Fruit fly (Drosophila melanogaster) whole organism, embryonic: ENCODE data around the gene Prp18.

ENCODE experiments used
- Atf3 ChIP-seq: fragments of 200-800 bp; sonication (Bioruptor generic); optimal IDR thresholded peaks from 3 replicates; lab custom pipeline; 2016; ENCODE audit warnings: missing biosample characterization, missing genetic modification characterization
- C15 ChIP-seq: fragments of 200-800 bp; sonication (Bioruptor generic); IDR thresholded peaks from 3 replicates; pipeline ENCODE4 v1.3.6; 2022; ENCODE audit warnings: missing biosample characterization, missing genetic modification characterization
- CG15601 ChIP-seq: fragments of 200-800 bp; sonication (Bioruptor generic); optimal IDR thresholded peaks from 3 replicates; lab custom pipeline; 2019; ENCODE audit warnings: missing biosample characterization, mild to moderate bottlenecking, missing genetic modification characterization, moderate library complexity
- CG17186 ChIP-seq: fragments of 200-800 bp; sonication (Bioruptor generic); optimal IDR thresholded peaks from 3 replicates; lab custom pipeline; 2017; ENCODE audit warnings: missing biosample characterization, missing genetic modification reagents, missing genetic modification characterization
- CG2116 ChIP-seq: fragments of 200-800 bp; sonication (Bioruptor generic); optimal IDR thresholded peaks from 3 replicates; lab custom pipeline; 2018; ENCODE audit warnings: missing biosample characterization, mild to moderate bottlenecking, missing genetic modification characterization
- CG2199 ChIP-seq: fragments of 200-800 bp; sonication (Bioruptor generic); IDR thresholded peaks from 3 replicates; pipeline ENCODE4 v1.3.6; 2022; ENCODE audit warnings: missing biosample characterization, missing genetic modification characterization
- CG2889 ChIP-seq: fragments of 200-800 bp; sonication (Bioruptor generic); IDR thresholded peaks from 3 replicates; pipeline ENCODE4 v1.3.6; 2022; ENCODE audit warnings: missing biosample characterization, missing genetic modification characterization
- CG4282 ChIP-seq: fragments of 200-800 bp; sonication (Bioruptor generic); optimal IDR thresholded peaks from 2 replicates; lab custom pipeline; 2016; ENCODE audit warnings: missing biosample characterization, missing genetic modification characterization
- CG4360 ChIP-seq: fragments of 200-800 bp; sonication (Bioruptor generic); IDR thresholded peaks from 2 replicates; pipeline ENCODE4 v1.3.6; 2022; ENCODE audit warnings: missing biosample characterization, missing genetic modification characterization
- CG4730 ChIP-seq: fragments of 200-800 bp; sonication (Bioruptor generic); IDR thresholded peaks from 2 replicates; pipeline ENCODE4 v1.3.6; 2022; ENCODE audit warnings: missing biosample characterization, missing genetic modification characterization
- CG6683 ChIP-seq: fragments of 200-800 bp; sonication (Bioruptor generic); optimal IDR thresholded peaks from 2 replicates; lab custom pipeline; 2017; ENCODE audit warnings: missing biosample characterization, mild to moderate bottlenecking, missing genetic modification characterization, missing genetic modification reagents
- CG7786 ChIP-seq: fragments of 200-800 bp; sonication (Bioruptor generic); optimal IDR thresholded peaks from 2 replicates; lab custom pipeline; 2016; ENCODE audit warnings: missing biosample characterization, missing genetic modification characterization
- CG7928 ChIP-seq: fragments of 200-800 bp; sonication (Bioruptor generic); optimal IDR thresholded peaks from 2 replicates; lab custom pipeline; 2017; ENCODE audit warnings: missing biosample characterization, mild to moderate bottlenecking, missing genetic modification characterization
- Chrac-16 ChIP-seq: fragments of 200-800 bp; sonication (Bioruptor generic); optimal IDR thresholded peaks from 3 replicates; lab custom pipeline; 2016; ENCODE audit warnings: missing biosample characterization, missing genetic modification characterization
- Dll ChIP-seq: fragments of 200-800 bp; sonication (Bioruptor generic); IDR thresholded peaks from 4 replicates; pipeline ENCODE4 v1.3.6; 2022; ENCODE audit warnings: missing biosample characterization, missing genetic modification characterization; ENCODE audit not compliant: partially characterized antibody
- H2.0 ChIP-seq: fragments of 200-800 bp; sonication (Bioruptor generic); IDR thresholded peaks from 2 replicates; pipeline ENCODE4 v1.3.6; 2022; ENCODE audit warnings: missing biosample characterization, missing genetic modification characterization
- HLH54F ChIP-seq: fragments of 200-800 bp; sonication (Bioruptor generic); optimal IDR thresholded peaks from 3 replicates; lab custom pipeline; 2016; ENCODE audit warnings: missing biosample characterization, missing genetic modification characterization
- Jarid2 ChIP-seq: fragments of 200-800 bp; sonication (Bioruptor generic); optimal IDR thresholded peaks from 3 replicates; lab custom pipeline; 2017; ENCODE audit warnings: mild to moderate bottlenecking, missing biosample characterization, missing genetic modification reagents, missing genetic modification characterization
- Kr ChIP-seq: fragments of 200-800 bp; sonication (Bioruptor generic); optimal IDR thresholded peaks from 2 replicates; lab custom pipeline; 2017; ENCODE audit warnings: missing biosample characterization, mild to moderate bottlenecking, missing genetic modification characterization
- Med ChIP-seq: fragments of 200-800 bp; sonication (Bioruptor generic); peaks from one replicate; lab custom pipeline; 2016; ENCODE audit warnings: missing biosample characterization, missing genetic modification characterization, mild to moderate bottlenecking, inconsistent platforms, moderate library complexity
- NFAT ChIP-seq: fragments of 200-800 bp; sonication (Bioruptor generic); IDR thresholded peaks from 2 replicates; pipeline ENCODE4 v1.3.6; 2022; ENCODE audit warnings: missing biosample characterization, missing genetic modification characterization
- Pdp1 ChIP-seq, 2 experiments: fragments of 200-800 bp; sonication (Bioruptor generic); optimal IDR thresholded peaks; 3 replicates each; lab custom pipeline; 2016; ENCODE audit warnings: missing biosample characterization in 2 of 2, missing genetic modification characterization in 2 of 2, mild to moderate bottlenecking in 1 of 2, moderate library complexity in 1 of 2
- Side ChIP-seq: fragments of 200-800 bp; sonication (Bioruptor generic); optimal IDR thresholded peaks from 2 replicates; lab custom pipeline; 2016; ENCODE audit warnings: missing biosample characterization, missing genetic modification characterization
- abd-A ChIP-seq: fragments of 200-800 bp; sonication (Bioruptor generic); optimal IDR thresholded peaks from 3 replicates; lab custom pipeline; 2019; ENCODE audit warnings: missing biosample characterization, mild to moderate bottlenecking, missing genetic modification characterization, moderate library complexity
- btn ChIP-seq: fragments of 200-800 bp; sonication (Bioruptor generic); optimal IDR thresholded peaks from 2 replicates; lab custom pipeline; 2016; ENCODE audit warnings: missing biosample characterization, missing genetic modification characterization
- cas ChIP-seq: fragments of 200-800 bp; sonication (Bioruptor generic); IDR thresholded peaks from 2 replicates; pipeline ENCODE4 v1.3.6; 2022; ENCODE audit warnings: missing biosample characterization, missing genetic modification characterization
- cg ChIP-seq: fragments of 200-800 bp; sonication (Bioruptor generic); optimal IDR thresholded peaks from 3 replicates; lab custom pipeline; 2019; ENCODE audit warnings: missing biosample characterization, mild to moderate bottlenecking, missing genetic modification characterization, moderate library complexity
- chm ChIP-seq: fragments of 200-800 bp; sonication (Bioruptor generic); IDR thresholded peaks from 2 replicates; pipeline ENCODE4 v1.3.6; 2022; ENCODE audit warnings: missing biosample characterization, missing genetic modification characterization
- crol ChIP-seq: fragments of 200-800 bp; sonication (Bioruptor generic); IDR thresholded peaks from 2 replicates; pipeline ENCODE4 v1.3.6; 2022; ENCODE audit warnings: missing biosample characterization, missing genetic modification characterization
- crp ChIP-seq, 2 experiments: fragments of 200-800 bp; sonication (Bioruptor generic); optimal IDR thresholded peaks; 2 replicates in 1 of 2; 3 replicates in 1 of 2; lab custom pipeline; 2017; ENCODE audit warnings: missing biosample characterization in 2 of 2, missing genetic modification characterization in 2 of 2, mild to moderate bottlenecking in 1 of 2, moderate library complexity in 1 of 2
- cwo ChIP-seq: fragments of 200-800 bp; sonication (Bioruptor generic); optimal IDR thresholded peaks from 3 replicates; lab custom pipeline; 2017; ENCODE audit warnings: missing biosample characterization, missing genetic modification characterization, mild to moderate bottlenecking, moderate library complexity, missing genetic modification reagents
- disco-r ChIP-seq: fragments of 200-800 bp; sonication (Bioruptor generic); optimal IDR thresholded peaks from 2 replicates; lab custom pipeline; 2016; ENCODE audit warnings: missing biosample characterization, missing genetic modification characterization
- dmrt11E ChIP-seq: fragments of 200-800 bp; sonication (Bioruptor generic); optimal IDR thresholded peaks from 3 replicates; lab custom pipeline; 2018; ENCODE audit warnings: missing biosample characterization, mild to moderate bottlenecking, missing genetic modification characterization, moderate library complexity
- ems ChIP-seq: fragments of 200-800 bp; sonication (Bioruptor generic); optimal IDR thresholded peaks from 3 replicates; lab custom pipeline; 2016; ENCODE audit warnings: missing biosample characterization, missing genetic modification characterization
- exex ChIP-seq: fragments of 200-800 bp; sonication (Bioruptor generic); optimal IDR thresholded peaks from 4 replicates; lab custom pipeline; 2018; ENCODE audit warnings: missing biosample characterization, mild to moderate bottlenecking, missing genetic modification characterization, moderate library complexity
- fd3F ChIP-seq: fragments of 200-800 bp; sonication (Bioruptor generic); optimal IDR thresholded peaks from 2 replicates; lab custom pipeline; 2018; ENCODE audit warnings: missing biosample characterization, mild to moderate bottlenecking, missing genetic modification characterization, moderate library complexity
- lilli ChIP-seq: fragments of 200-800 bp; sonication (Bioruptor generic); optimal IDR thresholded peaks from 3 replicates; lab custom pipeline; 2016; ENCODE audit warnings: missing biosample characterization, missing genetic modification characterization
- lola ChIP-seq, 3 experiments: fragments of >200 bp in 2 of 3; fragments of 200-800 bp in 1 of 3; sonication (Bioruptor generic) in 1 of 3; optimal IDR thresholded peaks; 2 replicates each; lab custom pipeline; 2017 to 2019; ENCODE audit warnings: missing biosample characterization in 3 of 3, missing genetic modification characterization in 3 of 3, mild to moderate bottlenecking in 1 of 3, moderate library complexity in 1 of 3
- mirr ChIP-seq: fragments of 200-800 bp; sonication (Bioruptor generic); optimal IDR thresholded peaks from 3 replicates; lab custom pipeline; 2018; ENCODE audit warnings: missing biosample characterization, mild to moderate bottlenecking, missing genetic modification characterization
- oc ChIP-seq: fragments of 200-800 bp; sonication (Bioruptor generic); optimal IDR thresholded peaks from 2 replicates; lab custom pipeline; 2018; ENCODE audit warnings: missing biosample characterization, mild to moderate bottlenecking, missing genetic modification characterization, moderate library complexity
- onecut ChIP-seq: fragments of 200-800 bp; sonication (Bioruptor generic); IDR thresholded peaks from 2 replicates; pipeline ENCODE4 v1.3.6; 2022; ENCODE audit warnings: missing biosample characterization, missing genetic modification characterization
- sima ChIP-seq: fragments of 200-800 bp; sonication (Bioruptor generic); optimal IDR thresholded peaks from 2 replicates; lab custom pipeline; 2016; ENCODE audit warnings: missing biosample characterization, missing genetic modification characterization
- trem ChIP-seq: fragments of 200-800 bp; optimal IDR thresholded peaks from 3 replicates; lab custom pipeline; 2019; ENCODE audit warnings: missing biosample characterization, mild to moderate bottlenecking, missing genetic modification characterization, moderate library complexity
- twi ChIP-seq: fragments of 200-800 bp; optimal IDR thresholded peaks from 2 replicates; lab custom pipeline; 2019; ENCODE audit warnings: missing biosample characterization, mild to moderate bottlenecking, missing genetic modification characterization, moderate library complexity
- vfl ChIP-seq: fragments of 200-800 bp; sonication (Bioruptor generic); optimal IDR thresholded peaks from 2 replicates; lab custom pipeline; 2016; ENCODE audit warnings: missing biosample characterization, missing genetic modification characterization
- z ChIP-seq: fragments of 200-800 bp; sonication (Bioruptor generic); IDR thresholded peaks from 3 replicates; pipeline ENCODE4 v1.3.6; 2022; ENCODE audit warnings: missing biosample characterization, missing genetic modification characterization

The Prp18 gene

DNA sequence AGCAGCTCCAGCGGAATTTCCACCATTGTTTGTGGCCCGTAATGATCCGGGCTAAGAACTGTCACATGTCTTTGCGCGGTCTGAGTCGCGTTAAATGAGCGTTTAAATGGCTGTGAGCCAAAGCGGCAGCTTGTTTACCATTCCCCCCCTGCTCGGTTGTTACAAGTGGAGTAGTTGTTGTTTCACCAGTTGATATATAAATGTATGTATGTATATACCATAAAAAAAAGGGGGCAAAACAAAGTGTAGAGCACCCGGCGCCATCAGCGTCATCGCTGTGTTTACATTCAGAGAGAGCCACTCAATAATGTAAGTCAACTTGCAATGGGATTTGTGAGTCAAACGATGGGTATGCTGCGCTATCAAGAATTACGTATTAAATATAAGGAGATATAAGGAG, 25.8 kb upstream of the Prp18 start (continued):
- TF ChIP-seq chm (GFP tag; lab: Robert Waterston, UW) (0 out of 2 replicates have a peak, but pooled peaks have one; percentile 18), z (GFP tag; lab: Robert Waterston, UW) (peak; percentile 76), CG2199 (GFP tag; lab: Robert Waterston, UW) (0 out of 3 replicates have a peak, but pooled peaks have one; percentile 40)

- TF ChIP-seq crp (GFP tag; optimal IDR thresholded peaks at IDR 0.05; lab: Kevin White, UChicago) (no peak), CG17186 (GFP tag; lab: Kevin White, UChicago) (no peak), twi (peak; percentile 82), CG2116 (GFP tag; lab: Kevin White, UChicago) (no peak), Side (GFP tag; lab: Kevin White, UChicago) (no peak), CG2199 (GFP tag; lab: Robert Waterston, UW) (0 out of 3 replicates have a peak, but pooled peaks have one; percentile 33), vfl (GFP tag; lab: Kevin White, UChicago) (no peak), CG15601 (tag; lab: Kevin White, UChicago) (no peak), NFAT (GFP tag; lab: Robert Waterston, UW) (no peak), disco-r (no peak), CG4360 (GFP tag; lab: Robert Waterston, UW) (peak; percentile 56), Atf3 (GFP tag; lab: Kevin White, UChicago) (no peak), CG2889 (GFP tag; lab: Robert Waterston, UW) (no peak), cas (no peak)
- TF ChIP-seq, all 482 proteins: peak for 3
These were observed 23.8 kb upstream of the Prp18 start for dm6 chr3R:19054839-19055238.

DNA sequence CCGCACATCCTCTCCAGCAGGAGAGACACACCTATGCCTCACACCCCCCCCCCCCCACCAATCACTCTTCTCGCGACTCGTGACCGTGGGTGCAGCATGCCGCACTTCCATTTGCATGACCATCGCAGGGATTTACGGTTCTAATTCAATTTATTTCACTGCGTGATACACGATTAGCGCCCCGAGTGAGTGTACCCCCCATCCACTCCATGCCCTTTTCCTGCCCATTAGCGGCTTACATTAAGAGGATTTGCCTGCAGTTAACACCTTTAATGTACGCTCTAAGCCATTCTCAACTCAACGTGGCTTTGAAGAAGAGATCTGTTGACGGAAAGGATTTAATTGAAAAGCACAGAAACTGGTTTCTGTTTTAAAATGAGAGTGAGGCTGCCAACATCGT, 21.4 kb upstream of the Prp18 start:
- TF ChIP-seq btn (GFP tag; lab: Kevin White, UChicago) (no peak), crol (peak; percentile 69), CG4282 (no peak), Dll (GFP tag; lab: Robert Waterston, UW) (no peak), onecut (GFP tag; lab: Robert Waterston, UW) (no peak), oc (tag; lab: Kevin White, UChicago) (peak; percentile 93), CG4730 (0 out of 2 replicates have a peak, but pooled peaks have one; percentile 11), Pdp1 (GFP tag; optimal IDR thresholded peaks at IDR 0.05; lab: Kevin White, UChicago) (no peak), CG6683 (GFP tag; lab: Kevin White, UChicago) (no peak), CG7786 (no peak), abd-A (tag; lab: Kevin White, UChicago) (no peak), dmrt11E (no peak)

- TF ChIP-seq lilli (GFP tag; lab: Kevin White, UChicago) (no peak), mirr (peak; percentile 19), exex (tag; lab: Kevin White, UChicago) (peak; percentile 93), Med (GFP tag; lab: Kevin White, UChicago) (peak; percentile 12), cwo (GFP tag; lab: Kevin White, UChicago) (peak; percentile 94), Kr (no peak)
These were observed 20.2 kb upstream of the Prp18 start for dm6 chr3R:19051247-19051646.

- TF ChIP-seq C15 = no peak
- no peak for TF ChIP-seq lola (GFP tag; optimal IDR thresholded peaks at IDR 0.05; lab: Kevin White, UChicago)
- TF ChIP-seq cg (GFP tag; lab: Kevin White, UChicago) = no peak
- TF ChIP-seq H2.0 (GFP tag; lab: Robert Waterston, UW) = no peak
- peak; percentile 76 for TF ChIP-seq CG7928 (GFP tag; lab: Kevin White, UChicago)
- TF ChIP-seq ems (GFP tag; lab: Kevin White, UChicago) = no peak
- no peak for TF ChIP-seq Jarid2 (GFP tag; lab: Kevin White, UChicago)
- no peak for TF ChIP-seq HLH54F
- TF ChIP-seq trem (tag; lab: Kevin White, UChicago) = no peak
- TF ChIP-seq fd3F (GFP tag; lab: Kevin White, UChicago) = no peak
- TF ChIP-seq Pdp1 (GFP tag; optimal IDR thresholded peaks at IDR 0.05; lab: Kevin White, UChicago) = peak in 1 of 2 experiments; percentile 84
- TF ChIP-seq sima = no peak
- no peak for TF ChIP-seq CG2116 (GFP tag; lab: Kevin White, UChicago)
- no peak for TF ChIP-seq Chrac-16 (GFP tag; lab: Kevin White, UChicago)
These were observed 13.6 kb upstream of the Prp18 start for dm6 chr3R:19044638-19045037.
